Worm (Caenorhabditis elegans) whole organism, mixed stage, embryonic: ENCODE results near the gene C07H4.1.

ENCODE experiments used
- M03D4.4 ChIP-seq: sonication (generic microtip); optimal IDR thresholded peaks from 2 replicates; lab custom pipeline; 2017; ENCODE audit warnings: mild to moderate bottlenecking, missing genetic modification characterization, missing compliant biosample characterization
- bed-3 ChIP-seq: fragments of 200-800 bp; sonication (Bioruptor generic); optimal IDR thresholded peaks from 3 replicates; lab custom pipeline; 2018; ENCODE audit warnings: mild to moderate bottlenecking, missing genetic modification characterization, moderate library complexity, missing compliant biosample characterization
- ceh-39 ChIP-seq: fragments of 150-350 bp; optimal IDR thresholded peaks from 2 replicates; lab custom pipeline; 2014; ENCODE audit warnings: missing biosample characterization, missing genetic modification characterization
- ceh-43 ChIP-seq: fragments of 200-800 bp; sonication (Bioruptor generic); optimal IDR thresholded peaks from 2 replicates; lab custom pipeline; 2018; ENCODE audit warnings: mild to moderate bottlenecking, missing genetic modification characterization, moderate library complexity, missing compliant biosample characterization
- ceh-83 ChIP-seq: fragments of 200-800 bp; sonication (Bioruptor generic); optimal IDR thresholded peaks from 2 replicates; lab custom pipeline; 2018; ENCODE audit warnings: mild to moderate bottlenecking, missing genetic modification characterization, missing compliant biosample characterization
- ces-1 ChIP-seq: fragments of 150-350 bp; optimal IDR thresholded peaks from 2 replicates; lab custom pipeline; 2014; ENCODE audit warnings: missing biosample characterization, missing genetic modification reagents, missing genetic modification characterization
- cnd-1 ChIP-seq: fragments of 200-800 bp; sonication (Bioruptor generic); optimal IDR thresholded peaks from 2 replicates; lab custom pipeline; 2018; ENCODE audit warnings: mild to moderate bottlenecking, missing genetic modification characterization, missing compliant biosample characterization
- elt-1 ChIP-seq: sonication (generic microtip); optimal IDR thresholded peaks from 2 replicates; lab custom pipeline; 2017; ENCODE audit warnings: missing genetic modification characterization, mild to moderate bottlenecking, missing compliant biosample characterization, antibody characterized with exemption, moderate library complexity, borderline replicate concordance; ENCODE audit not compliant: insufficient read depth
- elt-3 ChIP-seq: fragments of 150-350 bp; optimal IDR thresholded peaks from 2 replicates; lab custom pipeline; 2014; ENCODE audit warnings: missing biosample characterization, missing genetic modification characterization
- flh-1 ChIP-seq: fragments of 200-800 bp; sonication (Bioruptor generic); optimal IDR thresholded peaks from 2 replicates; lab custom pipeline; 2018; ENCODE audit warnings: mild to moderate bottlenecking, missing genetic modification characterization, moderate library complexity, missing compliant biosample characterization
- ham-2 ChIP-seq: fragments of 200-800 bp; sonication (Bioruptor generic); optimal IDR thresholded peaks from 2 replicates; lab custom pipeline; 2018; ENCODE audit warnings: mild to moderate bottlenecking, missing genetic modification characterization, missing compliant biosample characterization
- hlh-1 ChIP-seq: fragments of 150-350 bp; optimal IDR thresholded peaks from 2 replicates; lab custom pipeline; 2014; ENCODE audit warnings: missing biosample characterization, missing genetic modification reagents, missing genetic modification characterization
- lin-32 ChIP-seq: fragments of 200-800 bp; sonication (Bioruptor generic); optimal IDR thresholded peaks from 2 replicates; lab custom pipeline; 2018; ENCODE audit warnings: mild to moderate bottlenecking, missing genetic modification characterization, missing compliant biosample characterization
- lsy-2 ChIP-seq: fragments of 150-350 bp; optimal IDR thresholded peaks from 2 replicates; lab custom pipeline; 2014; ENCODE audit warnings: missing biosample characterization, missing genetic modification characterization
- mab-5 ChIP-seq: fragments of 150-350 bp; optimal IDR thresholded peaks from 2 replicates; lab custom pipeline; 2014; ENCODE audit warnings: missing biosample characterization, missing genetic modification characterization
- mep-1 ChIP-seq: fragments of 150-350 bp; optimal IDR thresholded peaks from 2 replicates; lab custom pipeline; 2017; ENCODE audit warnings: missing biosample characterization, missing genetic modification reagents, missing genetic modification characterization, inconsistent platforms
- mls-2 ChIP-seq: sonication (generic microtip); optimal IDR thresholded peaks from 2 replicates; lab custom pipeline; 2016; ENCODE audit warnings: mild to moderate bottlenecking, missing genetic modification characterization, moderate library complexity, missing compliant biosample characterization
- nhr-12 ChIP-seq: fragments of 150-350 bp; optimal IDR thresholded peaks from 2 replicates; lab custom pipeline; 2014; ENCODE audit warnings: missing biosample characterization, missing genetic modification characterization
- nhr-2 ChIP-seq: fragments of 150-350 bp; optimal IDR thresholded peaks from 2 replicates; lab custom pipeline; 2014; ENCODE audit warnings: missing biosample characterization, missing genetic modification characterization
- nhr-237 ChIP-seq: fragments of 150-350 bp; optimal IDR thresholded peaks from 2 replicates; lab custom pipeline; 2014; ENCODE audit warnings: missing biosample characterization, missing genetic modification characterization
- nhr-28 ChIP-seq: fragments of 150-350 bp; optimal IDR thresholded peaks from 2 replicates; lab custom pipeline; 2014; ENCODE audit warnings: missing biosample characterization, missing genetic modification characterization
- pha-4 ChIP-seq: fragments of 150-350 bp; optimal IDR thresholded peaks from 2 replicates; lab custom pipeline; 2018; ENCODE audit warnings: missing biosample characterization, missing genetic modification reagents, missing genetic modification characterization
- sem-2 ChIP-seq: fragments of 200-800 bp; sonication (Bioruptor generic); optimal IDR thresholded peaks from 2 replicates; lab custom pipeline; 2018; ENCODE audit warnings: mild to moderate bottlenecking, missing genetic modification characterization, missing compliant biosample characterization
- snpc-4 ChIP-seq: fragments of 150-350 bp; optimal IDR thresholded peaks from 2 replicates; lab custom pipeline; 2014; ENCODE audit warnings: missing biosample characterization, missing genetic modification characterization
- sptf-1 ChIP-seq: sonication (generic microtip); optimal IDR thresholded peaks from 2 replicates; lab custom pipeline; 2017; ENCODE audit warnings: mild to moderate bottlenecking, missing genetic modification characterization, moderate library complexity, missing compliant biosample characterization
- tbx-8 ChIP-seq: fragments of 200-800 bp; sonication (Bioruptor generic); optimal IDR thresholded peaks from 2 replicates; lab custom pipeline; 2018; ENCODE audit warnings: mild to moderate bottlenecking, missing genetic modification characterization, moderate library complexity, missing compliant biosample characterization
- unc-120 ChIP-seq: sonication (generic microtip); optimal IDR thresholded peaks from 2 replicates; lab custom pipeline; 2017; ENCODE audit warnings: missing genetic modification characterization, missing compliant biosample characterization; ENCODE audit not compliant: poor library complexity, severe bottlenecking
- unc-39 ChIP-seq: fragments of 150-350 bp; optimal IDR thresholded peaks from 2 replicates; lab custom pipeline; 2014; ENCODE audit warnings: missing biosample characterization, missing genetic modification characterization
- unc-62 ChIP-seq: fragments of 150-350 bp; optimal IDR thresholded peaks from 2 replicates; lab custom pipeline; 2014; ENCODE audit warnings: missing biosample characterization, missing genetic modification reagents, missing genetic modification characterization
- zip-8 ChIP-seq: fragments of 150-350 bp; optimal IDR thresholded peaks from 2 replicates; lab custom pipeline; 2014; ENCODE audit warnings: missing biosample characterization, missing genetic modification characterization
- ztf-11 ChIP-seq: fragments of 150-350 bp; optimal IDR thresholded peaks from 2 replicates; lab custom pipeline; 2014; ENCODE audit warnings: missing biosample characterization, missing genetic modification characterization

C07H4.1 gene

DNA sequence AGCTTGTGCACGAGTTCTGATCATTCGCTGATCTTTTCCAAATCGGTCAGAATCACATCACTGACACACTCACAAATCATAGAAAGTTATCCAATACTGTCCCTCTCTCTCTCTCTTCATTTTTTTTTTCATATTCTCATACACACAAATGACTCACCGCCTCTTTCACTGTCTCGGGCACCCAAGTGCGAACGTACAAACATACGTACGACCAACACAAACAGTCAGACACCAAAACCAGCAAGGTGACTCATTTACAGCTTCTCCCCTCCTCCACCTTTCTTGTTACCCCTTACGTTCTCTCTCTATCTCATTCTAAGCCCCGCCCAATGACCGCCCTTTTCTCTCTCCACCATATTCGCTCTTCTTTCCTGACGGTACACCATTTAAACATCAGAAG lies 33.5 kb upstream of the C07H4.1 start:
- TF ChIP-seq unc-62 (GFP tag; lab: Kevin White, UChicago) (no peak), ztf-11 (no peak), cnd-1 (tag; lab: Kevin White, UChicago) (no peak), nhr-2 (tag; lab: Kevin White, UChicago) (no peak), nhr-237 (no peak), sem-2 (GFP tag; lab: Kevin White, UChicago) (no peak), hlh-1 (tag; lab: Kevin White, UChicago) (no peak)
- TF ChIP-seq, all 35 proteins: peak for 0

ce11 chrII:9125558-9125957 lies 32.1 kb upstream of the C07H4.1 start:
- TF ChIP-seq zip-8 (tag; lab: Kevin White, UChicago): peak; percentile 95

DNA sequence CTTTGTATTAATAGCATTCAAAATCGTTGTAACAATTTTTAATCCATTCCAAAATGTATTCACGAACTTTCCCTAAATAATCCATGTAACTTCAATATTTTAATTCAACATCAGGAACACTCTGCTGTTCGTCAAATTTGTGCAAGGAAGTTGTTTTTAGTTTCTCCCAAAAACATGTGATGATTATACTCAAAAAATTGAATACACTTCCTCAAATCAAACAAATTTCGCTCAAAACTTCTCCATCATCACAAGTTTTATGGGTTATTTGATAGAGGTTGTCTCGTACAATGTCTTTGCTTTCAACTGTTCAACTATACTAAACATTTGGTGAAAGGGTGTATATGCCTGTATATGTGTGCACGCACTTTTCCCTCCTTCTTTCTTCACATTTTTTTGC lies 31.5 kb upstream of the C07H4.1 start:
- TF ChIP-seq nhr-28 (tag; lab: Kevin White, UChicago): no peak
- TF ChIP-seq sptf-1 (tag; lab: Kevin White, UChicago): no peak
- no peak for TF ChIP-seq mls-2
- TF ChIP-seq ceh-83 (GFP tag; lab: Kevin White, UChicago): no peak
- no peak for TF ChIP-seq ham-2 (GFP tag; lab: Kevin White, UChicago)
- TF ChIP-seq unc-120: no peak
- TF ChIP-seq tbx-8: no peak
- TF ChIP-seq nhr-237: no peak
- no peak for TF ChIP-seq ceh-39 (tag; lab: Kevin White, UChicago)

DNA sequence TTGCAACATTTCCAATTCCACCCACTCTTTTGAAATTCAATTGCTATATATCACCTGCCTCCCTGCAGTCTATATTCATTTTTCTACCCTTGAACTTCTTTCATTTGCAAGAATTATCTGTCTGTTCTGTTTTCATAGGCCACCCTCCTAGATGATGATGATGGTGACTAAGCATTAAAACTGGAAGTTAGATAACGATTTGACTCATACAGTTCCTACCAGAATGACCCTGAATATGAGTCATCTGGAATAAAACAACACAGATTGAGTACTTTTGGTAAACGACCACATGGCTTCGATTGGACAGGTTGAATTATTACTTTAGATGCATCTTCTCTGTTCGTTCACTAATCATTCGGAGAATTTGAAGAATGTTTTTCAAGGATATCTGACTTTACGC lies 30.9 kb upstream of the C07H4.1 start:
- no peak for TF ChIP-seq ceh-39 (tag; lab: Kevin White, UChicago)
- TF ChIP-seq M03D4.4 (tag; lab: Kevin White, UChicago): no peak

- TF ChIP-seq lin-32 (GFP tag; lab: Kevin White, UChicago) (no peak), sem-2 (GFP tag; lab: Kevin White, UChicago) (no peak), tbx-8 (no peak), ces-1 (GFP tag; lab: Kevin White, UChicago) (no peak), lsy-2 (tag; lab: Kevin White, UChicago) (no peak), nhr-237 (no peak), ham-2 (GFP tag; lab: Kevin White, UChicago) (no peak), nhr-2 (tag; lab: Kevin White, UChicago) (no peak), mab-5 (tag; lab: Kevin White, UChicago) (no peak), unc-120 (no peak), hlh-1 (tag; lab: Kevin White, UChicago) (no peak), snpc-4 (tag; lab: Kevin White, UChicago) (no peak), unc-62 (GFP tag; lab: Kevin White, UChicago) (no peak), mls-2 (no peak), zip-8 (tag; lab: Kevin White, UChicago) (no peak), mep-1 (tag; lab: Kevin White, UChicago) (no peak), ceh-39 (tag; lab: Kevin White, UChicago) (no peak), ztf-11 (no peak)
Observed at ce11 chrII:9120813-9121554, 27.5 kb upstream of the C07H4.1 start.

ce11 chrII:9120329-9120728 lies 26.8 kb upstream of the C07H4.1 start:
- TF ChIP-seq unc-62 (GFP tag; lab: Kevin White, UChicago) (no peak), ces-1 (GFP tag; lab: Kevin White, UChicago) (no peak), snpc-4 (tag; lab: Kevin White, UChicago) (no peak), ceh-43 (GFP tag; lab: Kevin White, UChicago) (no peak), ham-2 (GFP tag; lab: Kevin White, UChicago) (no peak), flh-1 (GFP tag; lab: Kevin White, UChicago) (no peak), elt-3 (tag; lab: Kevin White, UChicago) (no peak), mls-2 (no peak), nhr-12 (tag; lab: Kevin White, UChicago) (no peak), ztf-11 (no peak), nhr-237 (no peak), pha-4 (tag; lab: Kevin White, UChicago) (no peak), unc-120 (no peak), unc-39 (tag; lab: Kevin White, UChicago) (no peak), elt-1 (tag; lab: Kevin White, UChicago) (no peak), bed-3 (GFP tag; lab: Kevin White, UChicago) (no peak)
